Fruit fly (Drosophila melanogaster): Measurements from ENCODE around the gene Gr98b.

DNA sequence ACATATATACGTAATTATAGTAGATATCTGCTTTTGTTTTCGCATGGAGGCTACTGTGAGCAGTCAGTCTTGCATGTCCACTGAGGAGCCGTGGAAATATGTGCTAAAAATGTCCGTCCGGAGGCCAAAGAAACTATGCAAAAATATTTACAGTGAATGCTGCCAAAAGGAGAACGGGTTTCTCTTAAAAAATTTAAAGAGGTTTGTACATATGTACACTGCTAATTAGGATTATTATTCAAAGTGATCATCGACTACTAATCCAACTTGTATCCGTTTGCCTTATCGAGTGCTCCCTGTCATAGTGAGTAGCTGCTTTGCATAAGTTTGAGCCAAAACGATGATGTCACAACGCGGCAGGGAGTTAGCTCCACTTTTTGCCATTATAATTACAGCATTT is 14.7 kb downstream of the Gr98b start:
- TF ChIP-seq Dll (optimal IDR thresholded peaks at IDR 0.05), result no peak
- TF ChIP-seq psq (optimal IDR thresholded peaks at IDR 0.05), result no peak
- no peak for TF ChIP-seq usp (GFP tag; optimal IDR thresholded peaks at IDR 0.05)
- TF ChIP-seq pan (optimal IDR thresholded peaks at IDR 0.05), result no peak
- no peak for TF ChIP-seq CG8478 (optimal IDR thresholded peaks at IDR 0.05)
